Worm (Caenorhabditis elegans) whole organism, mixed stage, embryonic: Measurements from ENCODE around the gene srz-82.

Experiments
- blmp-1 ChIP-seq: fragments of 150-350 bp; optimal IDR thresholded peaks from 2 replicates; lab custom pipeline; 2014; ENCODE audit warnings: missing biosample characterization, missing genetic modification characterization
- ceh-39 ChIP-seq: fragments of 150-350 bp; optimal IDR thresholded peaks from 2 replicates; lab custom pipeline; 2014; ENCODE audit warnings: missing biosample characterization, missing genetic modification characterization
- nhr-12 ChIP-seq: fragments of 150-350 bp; optimal IDR thresholded peaks from 2 replicates; lab custom pipeline; 2014; ENCODE audit warnings: missing biosample characterization, missing genetic modification characterization
- pha-4 ChIP-seq: fragments of 150-350 bp; optimal IDR thresholded peaks from 2 replicates; lab custom pipeline; 2018; ENCODE audit warnings: missing biosample characterization, missing genetic modification reagents, missing genetic modification characterization
- snpc-4 ChIP-seq: fragments of 150-350 bp; optimal IDR thresholded peaks from 2 replicates; lab custom pipeline; 2014; ENCODE audit warnings: missing biosample characterization, missing genetic modification characterization
- sptf-1 ChIP-seq: sonication (generic microtip); optimal IDR thresholded peaks from 2 replicates; lab custom pipeline; 2017; ENCODE audit warnings: mild to moderate bottlenecking, missing genetic modification characterization, moderate library complexity, missing compliant biosample characterization
- unc-39 ChIP-seq: fragments of 150-350 bp; optimal IDR thresholded peaks from 2 replicates; lab custom pipeline; 2014; ENCODE audit warnings: missing biosample characterization, missing genetic modification characterization
- ztf-11 ChIP-seq: fragments of 150-350 bp; optimal IDR thresholded peaks from 2 replicates; lab custom pipeline; 2014; ENCODE audit warnings: missing biosample characterization, missing genetic modification characterization

- TF ChIP-seq pha-4 (no peak), unc-39 (no peak), nhr-12 (tag; lab: Kevin White, UChicago) (no peak), blmp-1 (tag; lab: Kevin White, UChicago) (no peak), sptf-1 (tag; lab: Kevin White, UChicago) (no peak), snpc-4 (tag; lab: Kevin White, UChicago) (no peak), ztf-11 (tag; lab: Kevin White, UChicago) (no peak), ceh-39 (tag; lab: Kevin White, UChicago) (no peak)
Observed at ce11 chrIV:3453346-3453745, 29.3 kb upstream of the srz-82 start, which contains the start of gene srz-23.
